Worm (Caenorhabditis elegans): ENCODE results near the gene arx-4.

DNA sequence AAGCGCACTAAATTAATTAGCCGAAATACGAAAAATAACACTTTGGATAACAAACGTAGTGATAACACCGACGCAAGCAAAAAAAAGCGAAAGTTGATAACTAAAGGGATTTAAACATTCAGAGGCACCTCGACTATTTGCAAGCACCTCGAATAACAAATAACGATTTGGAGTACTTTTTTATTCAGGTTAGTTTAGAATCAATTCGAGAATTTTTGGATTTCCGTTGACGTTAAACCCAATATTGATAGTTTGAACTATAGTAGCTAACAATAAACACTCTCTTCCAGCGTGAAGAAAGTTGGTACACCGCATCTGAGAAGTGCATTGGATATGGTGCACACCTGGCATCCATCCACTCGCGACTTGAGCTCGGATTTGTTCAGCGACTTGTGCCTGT is 36.9 kb upstream of the arx-4 start:
- no peak for TF ChIP-seq hmg-1.2 (GFP tag; IDR thresholded peaks at IDR 0.05)
- no peak for TF ChIP-seq snpc-3.4 (tag; optimal IDR thresholded peaks at IDR 0.05)
- no peak for TF ChIP-seq ZK185.1 (tag; optimal IDR thresholded peaks at IDR 0.05; ENCODE audit: poor library complexity, severe bottlenecking)
- no peak for TF ChIP-seq B0019.2 (GFP tag; conservative IDR thresholded peaks at IDR 0.05)
- TF ChIP-seq unc-62 (GFP tag; optimal IDR thresholded peaks at IDR 0.05) = no peak
- TF ChIP-seq F49E8.2 (tag; optimal IDR thresholded peaks at IDR 0.05; ENCODE audit: insufficient read depth) = no peak
- no peak for TF ChIP-seq gei-17 (GFP tag; optimal IDR thresholded peaks at IDR 0.05)
- no peak for TF ChIP-seq egl-18 (GFP tag; IDR thresholded peaks at IDR 0.05)
- TF ChIP-seq rec-8 (tag; optimal IDR thresholded peaks at IDR 0.05) = no peak
- no peak for TF ChIP-seq ztf-25 (GFP tag; IDR thresholded peaks at IDR 0.05)
- TF ChIP-seq B0336.3 (GFP tag; IDR thresholded peaks at IDR 0.05) = no peak
- TF ChIP-seq pha-4 (tag; optimal IDR thresholded peaks at IDR 0.05) = no peak
